Worm (Caenorhabditis elegans): ENCODE results near the gene fipr-7.

Gene fipr-7

ce11 chrV:10206502-10206901 lies 23.1 kb upstream of the fipr-7 start, which contains the start of gene rpc-25:
Gene rpc-25 (minus strand): TSS chrV:10206602.
- no peak for TF ChIP-seq che-1 (tag; optimal IDR thresholded peaks at IDR 0.05)
- no peak for TF ChIP-seq C08G9.2 (tag; optimal IDR thresholded peaks at IDR 0.05)
- no peak for TF ChIP-seq nhr-11 (tag; optimal IDR thresholded peaks at IDR 0.05)
- no peak for TF ChIP-seq dve-1 (tag; optimal IDR thresholded peaks at IDR 0.05)
- TF ChIP-seq ztf-16 (tag; optimal IDR thresholded peaks at IDR 0.05), result no peak
- TF ChIP-seq unc-42 (tag; optimal IDR thresholded peaks at IDR 0.05), result no peak
- no peak for TF ChIP-seq ceh-18 (tag; optimal IDR thresholded peaks at IDR 0.05)
- TF ChIP-seq odd-2 (tag; optimal IDR thresholded peaks at IDR 0.05), result no peak
- no peak for TF ChIP-seq dmd-4 (tag; optimal IDR thresholded peaks at IDR 0.05; ENCODE audit: borderline replicate concordance)
- TF ChIP-seq gmeb-2 (tag; optimal IDR thresholded peaks at IDR 0.05), result no peak
- no peak for TF ChIP-seq ceh-19 (GFP tag; optimal IDR thresholded peaks at IDR 0.05)
- no peak for TF ChIP-seq ref-2 (tag; optimal IDR thresholded peaks at IDR 0.05)
- no peak for TF ChIP-seq pha-4 (tag; optimal IDR thresholded peaks at IDR 0.05)
- no peak for TF ChIP-seq pat-9 (tag; optimal IDR thresholded peaks at IDR 0.05)
- TF ChIP-seq syd-9 (tag; optimal IDR thresholded peaks at IDR 0.05), result no peak
- TF ChIP-seq pax-1 (tag; optimal IDR thresholded peaks at IDR 0.05), result no peak
- no peak for TF ChIP-seq ceh-48 (tag; optimal IDR thresholded peaks at IDR 0.05)
- TF ChIP-seq F13H6.1 (tag; optimal IDR thresholded peaks at IDR 0.05), result no peak
- TF ChIP-seq ets-4 (tag; optimal IDR thresholded peaks at IDR 0.05), result no peak

- TF ChIP-seq K02D7.2 (tag; optimal IDR thresholded peaks at IDR 0.05) (no peak), ets-4 (tag; optimal IDR thresholded peaks at IDR 0.05) (no peak), nhr-232 (tag; optimal IDR thresholded peaks at IDR 0.05) (no peak), C38D4.7 (GFP tag; optimal IDR thresholded peaks at IDR 0.05) (no peak), unc-55 (GFP tag; optimal IDR thresholded peaks at IDR 0.05) (no peak)
These were observed 19.4 kb upstream of the fipr-7 start, which contains the start of gene tftc-3 for ce11 chrV:10210244-10210643. Gene tftc-3 (minus strand): TSS chrV:10210344.

ce11 chrV:10212027-10212426 lies 17.6 kb upstream of the fipr-7 start, which contains the start of gene zhit-3:
Gene zhit-3 (minus strand): TSS chrV:10212127.
- TF ChIP-seq tbx-2 (tag; optimal IDR thresholded peaks at IDR 0.05) (no peak), ceh-22 (tag; optimal IDR thresholded peaks at IDR 0.05) (no peak), Y22D7AL.16 (tag; optimal IDR thresholded peaks at IDR 0.05) (no peak), fkh-10 (GFP tag; optimal IDR thresholded peaks at IDR 0.05) (no peak), sox-4 (tag; optimal IDR thresholded peaks at IDR 0.05) (no peak), ceh-48 (tag; optimal IDR thresholded peaks at IDR 0.05) (no peak), ceh-14 (tag; optimal IDR thresholded peaks at IDR 0.05) (no peak), che-1 (tag; optimal IDR thresholded peaks at IDR 0.05) (no peak), C08G9.2 (tag; optimal IDR thresholded peaks at IDR 0.05) (no peak), pax-1 (tag; optimal IDR thresholded peaks at IDR 0.05) (no peak), elt-4 (tag; optimal IDR thresholded peaks at IDR 0.05) (no peak), ceh-34 (tag; optimal IDR thresholded peaks at IDR 0.05) (no peak)

- TF ChIP-seq zip-5 (tag; optimal IDR thresholded peaks at IDR 0.05) (no peak), rnt-1 (tag; optimal IDR thresholded peaks at IDR 0.05) (no peak), elt-4 (tag; optimal IDR thresholded peaks at IDR 0.05) (no peak), che-1 (tag; optimal IDR thresholded peaks at IDR 0.05) (no peak), unc-3 (GFP tag; conservative IDR thresholded peaks at IDR 0.05) (no peak), unc-3 (tag; optimal IDR thresholded peaks at IDR 0.05) (no peak), tbx-2 (tag; optimal IDR thresholded peaks at IDR 0.05) (no peak), C08G9.2 (tag; optimal IDR thresholded peaks at IDR 0.05) (no peak), K09A11.1 (tag; optimal IDR thresholded peaks at IDR 0.05; ENCODE audit: insufficient read depth) (no peak), elt-2 (tag; optimal IDR thresholded peaks at IDR 0.05) (no peak), ceh-34 (tag; optimal IDR thresholded peaks at IDR 0.05) (no peak), eyg-1 (tag; optimal IDR thresholded peaks at IDR 0.05) (no peak), nfya-1 (tag; optimal IDR thresholded peaks at IDR 0.05) (no peak), hlh-15 (tag; optimal IDR thresholded peaks at IDR 0.05) (no peak), ztf-16 (tag; optimal IDR thresholded peaks at IDR 0.05) (no peak)
These were observed 17.0 kb upstream of the fipr-7 start, which contains the start of gene hpo-40 for ce11 chrV:10212627-10213026. Gene hpo-40 (plus strand): TSS chrV:10212927.

Measured in whole organism, late embryonic.